Worm (Caenorhabditis elegans): Measurements from ENCODE around the gene clec-263.

The clec-263 gene

DNA sequence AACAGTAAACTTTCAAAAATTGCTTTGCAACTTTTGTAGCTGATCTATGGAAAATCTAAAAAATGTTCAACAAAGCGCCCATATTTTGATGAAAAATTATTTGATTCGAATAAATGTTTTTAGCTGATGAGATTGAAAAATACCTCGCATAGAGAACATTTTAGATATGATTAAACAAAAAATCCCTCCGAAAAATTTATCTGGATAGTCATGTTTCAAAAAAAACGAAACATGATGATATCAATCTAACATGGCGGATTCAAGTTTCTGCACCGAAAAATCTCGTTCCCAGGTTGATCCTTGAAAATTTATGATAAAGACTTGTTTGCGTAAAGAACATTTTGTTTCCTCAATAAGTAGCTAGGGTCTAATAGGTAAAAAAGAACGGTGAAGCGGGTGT, 34.3 kb downstream of the clec-263 start, which contains the start of gene ttr-12:
Gene ttr-12, minus strand, starts transcription at position 101 of the 400 bp plus-strand sequence.
- TF ChIP-seq unc-120 (tag; optimal IDR thresholded peaks at IDR 0.05; ENCODE audit: poor library complexity, severe bottlenecking) (no peak), nhr-28 (tag; optimal IDR thresholded peaks at IDR 0.05) (no peak), nhr-237 (tag; optimal IDR thresholded peaks at IDR 0.05) (no peak), M03D4.4 (tag; optimal IDR thresholded peaks at IDR 0.05) (no peak), ces-1 (GFP tag; optimal IDR thresholded peaks at IDR 0.05) (no peak), snpc-4 (tag; optimal IDR thresholded peaks at IDR 0.05) (no peak), lsy-2 (tag; optimal IDR thresholded peaks at IDR 0.05) (no peak), cnd-1 (tag; optimal IDR thresholded peaks at IDR 0.05) (no peak), mep-1 (tag; optimal IDR thresholded peaks at IDR 0.05) (no peak), lin-13 (tag; optimal IDR thresholded peaks at IDR 0.05) (no peak), pha-4 (tag; optimal IDR thresholded peaks at IDR 0.05) (no peak), ceh-39 (tag; optimal IDR thresholded peaks at IDR 0.05) (no peak), elt-1 (tag; optimal IDR thresholded peaks at IDR 0.05; ENCODE audit: borderline replicate concordance, insufficient read depth) (no peak), zip-8 (tag; optimal IDR thresholded peaks at IDR 0.05) (no peak)

DNA sequence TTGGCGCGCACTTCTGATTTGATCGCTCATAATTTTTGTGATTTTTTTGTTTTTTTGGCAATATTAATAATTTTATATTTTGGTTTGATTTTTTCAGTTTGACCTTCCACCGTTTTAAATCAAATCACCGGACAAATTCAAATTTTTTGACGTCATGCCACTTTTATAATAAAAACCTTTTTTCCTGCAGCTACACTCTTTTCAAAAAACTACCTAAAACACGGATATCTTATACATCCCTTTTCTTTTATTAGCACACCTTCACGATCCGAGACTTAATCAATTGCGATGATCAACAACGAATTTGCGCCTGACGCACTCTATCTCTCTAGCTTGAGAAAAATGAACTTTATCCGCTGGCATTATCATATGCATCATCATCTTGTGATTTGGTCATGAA, 35.1 kb downstream of the clec-263 start, which contains the start of gene grd-2:
Gene grd-2, plus strand, starts transcription at position 301 of the 400 bp plus-strand sequence.
- no peak for TF ChIP-seq drap-1 (GFP tag; optimal IDR thresholded peaks at IDR 0.05)
- no peak for TF ChIP-seq blmp-1 (tag; optimal IDR thresholded peaks at IDR 0.05)
- TF ChIP-seq hlh-1 (tag; optimal IDR thresholded peaks at IDR 0.05) = no peak
- no peak for TF ChIP-seq nhr-12 (tag; optimal IDR thresholded peaks at IDR 0.05)
- no peak for TF ChIP-seq bed-3 (GFP tag; optimal IDR thresholded peaks at IDR 0.05)
- TF ChIP-seq nhr-2 (tag; optimal IDR thresholded peaks at IDR 0.05) = no peak
- no peak for TF ChIP-seq pha-4 (tag; optimal IDR thresholded peaks at IDR 0.05)
- TF ChIP-seq zip-8 (tag; optimal IDR thresholded peaks at IDR 0.05) = no peak

DNA sequence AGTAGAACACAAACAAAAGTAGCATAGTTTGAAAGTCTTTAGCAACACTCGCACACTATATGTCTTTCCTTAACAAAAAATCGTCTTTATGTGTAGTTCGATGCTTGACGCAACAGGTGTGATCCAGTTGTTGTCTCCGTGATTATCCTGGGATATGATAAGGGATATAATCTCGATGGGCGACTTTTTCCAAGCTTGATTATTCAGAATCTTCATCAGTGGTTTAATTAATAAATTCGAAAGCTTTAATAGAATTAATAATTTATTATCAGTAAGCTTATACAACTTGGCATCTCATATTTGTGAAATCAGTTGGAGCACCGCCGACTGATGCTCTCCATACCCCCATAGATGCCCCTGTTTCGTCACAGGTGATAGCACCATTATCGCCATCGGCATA, 44.2 kb downstream of the clec-263 start, which contains the start of gene F46B3.7:
Gene F46B3.7, minus strand, starts transcription at position 101 of the 400 bp plus-strand sequence.
- no peak for TF ChIP-seq ham-2 (GFP tag; optimal IDR thresholded peaks at IDR 0.05)
- TF ChIP-seq ces-1 (GFP tag; optimal IDR thresholded peaks at IDR 0.05) = no peak
- no peak for TF ChIP-seq M03D4.4 (tag; optimal IDR thresholded peaks at IDR 0.05)
- TF ChIP-seq unc-62 (GFP tag; optimal IDR thresholded peaks at IDR 0.05) = no peak
- no peak for TF ChIP-seq flh-1 (GFP tag; optimal IDR thresholded peaks at IDR 0.05)
- no peak for TF ChIP-seq unc-39 (tag; optimal IDR thresholded peaks at IDR 0.05)
- TF ChIP-seq ceh-39 (tag; optimal IDR thresholded peaks at IDR 0.05) = no peak
- no peak for TF ChIP-seq nhr-12 (tag; optimal IDR thresholded peaks at IDR 0.05)
- TF ChIP-seq pha-4 (tag; optimal IDR thresholded peaks at IDR 0.05) = no peak
- TF ChIP-seq lin-32 (GFP tag; optimal IDR thresholded peaks at IDR 0.05) = no peak
- no peak for TF ChIP-seq cnd-1 (tag; optimal IDR thresholded peaks at IDR 0.05)
- TF ChIP-seq sptf-1 (tag; optimal IDR thresholded peaks at IDR 0.05) = no peak
- no peak for TF ChIP-seq drap-1 (GFP tag; optimal IDR thresholded peaks at IDR 0.05)
- TF ChIP-seq nhr-28 (tag; optimal IDR thresholded peaks at IDR 0.05) = no peak
- no peak for TF ChIP-seq snpc-4 (tag; optimal IDR thresholded peaks at IDR 0.05)
- no peak for TF ChIP-seq elt-3 (tag; optimal IDR thresholded peaks at IDR 0.05)
- no peak for TF ChIP-seq nhr-2 (tag; optimal IDR thresholded peaks at IDR 0.05)
- TF ChIP-seq mep-1 (tag; optimal IDR thresholded peaks at IDR 0.05) = no peak

DNA sequence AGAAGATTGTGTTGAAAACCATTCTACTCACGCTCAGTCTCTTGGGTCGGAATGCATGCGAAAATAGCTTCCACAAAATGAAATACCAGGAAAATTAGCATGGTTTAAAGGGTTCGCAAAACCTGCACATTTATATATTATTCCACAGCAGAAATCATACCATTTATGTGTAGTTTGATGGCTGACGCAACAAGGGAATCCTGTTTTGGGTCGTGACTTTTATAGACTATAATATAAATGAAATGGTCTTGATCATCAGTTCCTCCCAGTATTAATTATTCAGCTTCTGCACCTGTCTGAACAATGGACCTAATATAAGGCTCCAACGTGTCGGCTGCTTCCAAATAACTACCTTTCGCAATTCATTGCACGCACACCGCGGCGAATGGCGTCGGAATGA, 48.6 kb downstream of the clec-263 start, which contains the start of gene F46B3.8:
Gene F46B3.8, minus strand, starts transcription at position 101 of the 400 bp plus-strand sequence.
- no peak for TF ChIP-seq tbx-8 (GFP tag; optimal IDR thresholded peaks at IDR 0.05)
- no peak for TF ChIP-seq unc-39 (tag; optimal IDR thresholded peaks at IDR 0.05)
- no peak for TF ChIP-seq snpc-4 (tag; optimal IDR thresholded peaks at IDR 0.05)
- TF ChIP-seq ces-1 (GFP tag; optimal IDR thresholded peaks at IDR 0.05) = no peak

DNA sequence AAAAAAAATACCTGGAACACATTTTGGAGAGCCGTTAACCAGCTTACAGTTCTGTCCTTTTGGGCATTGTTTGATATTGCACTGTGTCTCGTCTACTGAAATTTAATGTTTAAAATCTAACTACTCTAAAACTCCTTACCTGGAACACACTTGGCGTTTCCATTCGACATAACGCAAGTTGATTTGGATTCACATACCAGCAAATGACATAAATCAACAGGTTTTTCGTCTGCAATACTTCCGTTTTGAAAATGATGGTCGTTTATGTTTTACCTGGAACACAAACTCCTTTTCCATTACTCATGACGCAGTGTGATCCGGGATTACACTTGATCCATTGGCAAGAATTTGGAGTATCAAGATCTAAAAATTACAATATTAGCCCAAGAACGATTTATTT, 50.8 kb downstream of the clec-263 start:
- TF ChIP-seq ceh-39 (tag; optimal IDR thresholded peaks at IDR 0.05) (no peak), elt-3 (tag; optimal IDR thresholded peaks at IDR 0.05) (no peak), tbx-8 (GFP tag; optimal IDR thresholded peaks at IDR 0.05) (no peak), sem-2 (GFP tag; optimal IDR thresholded peaks at IDR 0.05) (no peak), bed-3 (GFP tag; optimal IDR thresholded peaks at IDR 0.05) (no peak), unc-120 (tag; optimal IDR thresholded peaks at IDR 0.05; ENCODE audit: poor library complexity, severe bottlenecking) (no peak), drap-1 (GFP tag; optimal IDR thresholded peaks at IDR 0.05) (no peak), ceh-43 (GFP tag; optimal IDR thresholded peaks at IDR 0.05) (no peak), nhr-237 (tag; optimal IDR thresholded peaks at IDR 0.05) (no peak)
